Worm (Caenorhabditis elegans) whole organism, L3 larva: Measurements from ENCODE around the gene mrg-1.

Experiments
- R02D3.7 ChIP-seq: fragments of 150-350 bp; optimal IDR thresholded peaks from 2 replicates; lab custom pipeline; 2014; ENCODE audit warnings: missing biosample characterization, missing genetic modification characterization
- ceh-16 ChIP-seq: sonication (generic microtip); optimal IDR thresholded peaks from 2 replicates; lab custom pipeline; 2017; ENCODE audit warnings: missing biosample characterization, missing genetic modification characterization
- lsy-12 ChIP-seq: sonication (generic microtip); optimal IDR thresholded peaks from 2 replicates; lab custom pipeline; 2016; ENCODE audit warnings: mild to moderate bottlenecking, missing genetic modification characterization, missing compliant biosample characterization
- nfya-1 ChIP-seq: sonication (generic microtip); optimal IDR thresholded peaks from 2 replicates; lab custom pipeline; 2017; ENCODE audit warnings: missing genetic modification characterization, mild to moderate bottlenecking, missing compliant biosample characterization, antibody characterized with exemption, moderate library complexity; ENCODE audit not compliant: insufficient read depth
- nhr-11 ChIP-seq: fragments of 150-350 bp; optimal IDR thresholded peaks from 2 replicates; lab custom pipeline; 2014; ENCODE audit warnings: missing biosample characterization, missing genetic modification characterization
- nhr-237 ChIP-seq: fragments of 150-350 bp; optimal IDR thresholded peaks from 2 replicates; lab custom pipeline; 2014; ENCODE audit warnings: missing biosample characterization, missing genetic modification characterization
- nhr-76 ChIP-seq: fragments of 150-350 bp; sonication (generic microtip); optimal IDR thresholded peaks from 5 replicates; lab custom pipeline; 2014; ENCODE audit warnings: missing biosample characterization, missing genetic modification characterization
- nhr-77 ChIP-seq: fragments of 150-350 bp; optimal IDR thresholded peaks from 2 replicates; lab custom pipeline; 2014; ENCODE audit warnings: missing biosample characterization, missing genetic modification characterization
- pha-4 ChIP-seq: fragments of 150-350 bp; optimal IDR thresholded peaks from 2 replicates; lab custom pipeline; 2014; ENCODE audit warnings: missing biosample characterization, missing genetic modification reagents, missing genetic modification characterization
- tbx-2 ChIP-seq: sonication (generic microtip); optimal IDR thresholded peaks from 2 replicates; lab custom pipeline; 2016; ENCODE audit warnings: mild to moderate bottlenecking, missing genetic modification characterization, missing compliant biosample characterization
- unc-39 ChIP-seq: sonication (generic microtip); optimal IDR thresholded peaks from 4 replicates; lab custom pipeline; 2017; ENCODE audit warnings: missing biosample characterization, missing genetic modification characterization
- unc-62 ChIP-seq: fragments of 150-350 bp; sonication (generic microtip); optimal IDR thresholded peaks from 4 replicates; lab custom pipeline; 2014; ENCODE audit warnings: missing biosample characterization, missing genetic modification reagents, missing genetic modification characterization
- zag-1 ChIP-seq: fragments of 150-350 bp; optimal IDR thresholded peaks from 2 replicates; lab custom pipeline; 2014; ENCODE audit warnings: missing biosample characterization, missing genetic modification characterization
- ztf-11 ChIP-seq: fragments of 150-350 bp; optimal IDR thresholded peaks from 2 replicates; lab custom pipeline; 2014; ENCODE audit warnings: missing biosample characterization, missing genetic modification characterization

- TF ChIP-seq nhr-11 (no peak), nfya-1 (peak; percentile 24), unc-62 (GFP tag; lab: Kevin White, UChicago) (no peak), ceh-16 (tag; lab: Kevin White, UChicago) (no peak), nhr-237 (no peak), nhr-76 (tag; lab: Kevin White, UChicago) (no peak), lsy-12 (tag; lab: Kevin White, UChicago) (no peak), pha-4 (tag; lab: Kevin White, UChicago) (no peak), unc-39 (no peak), R02D3.7 (tag; lab: Kevin White, UChicago) (no peak), tbx-2 (no peak), zag-1 (tag; lab: Kevin White, UChicago) (no peak), ztf-11 (no peak), nhr-77 (tag; lab: Kevin White, UChicago) (no peak)
These were observed 4.3 kb downstream of the mrg-1 start, which contains the start of gene Y37D8A.6 for ce11 chrIII:12870060-12870696.
